Worm (Caenorhabditis elegans) whole organism, L2 larva: ENCODE data around the gene W09B6.4.

ENCODE experiments used
- R02D3.7 ChIP-seq: fragments of 150-350 bp; optimal IDR thresholded peaks from 2 replicates; lab custom pipeline; 2014; ENCODE audit warnings: missing biosample characterization, missing genetic modification characterization
- alr-1 ChIP-seq: fragments of 150-350 bp; optimal IDR thresholded peaks from 2 replicates; lab custom pipeline; 2014; ENCODE audit warnings: missing biosample characterization, missing genetic modification characterization
- ama-1 ChIP-seq: fragments of 150-350 bp; optimal IDR thresholded peaks from 2 replicates; lab custom pipeline; 2018; ENCODE audit warnings: inconsistent platforms
- elt-3 ChIP-seq: sonication (generic microtip); optimal IDR thresholded peaks from 2 replicates; lab custom pipeline; 2017; ENCODE audit warnings: missing biosample characterization, missing genetic modification characterization
- fos-1 ChIP-seq: fragments of 150-350 bp; optimal IDR thresholded peaks from 2 replicates; lab custom pipeline; 2014; ENCODE audit warnings: missing biosample characterization, missing genetic modification characterization
- lin-13 ChIP-seq: fragments of 150-350 bp; optimal IDR thresholded peaks from 2 replicates; lab custom pipeline; 2014; ENCODE audit warnings: missing biosample characterization, missing genetic modification reagents, missing genetic modification characterization
- lin-39 ChIP-seq: fragments of 150-350 bp; optimal IDR thresholded peaks from 2 replicates; lab custom pipeline; 2014; ENCODE audit warnings: missing biosample characterization, missing genetic modification reagents, missing genetic modification characterization
- mdl-1 ChIP-seq, 2 experiments: fragments of 150-350 bp in 1 of 2; sonication (generic microtip) in 1 of 2; optimal IDR thresholded peaks; 2 replicates each; lab custom pipeline; 2017; ENCODE audit warnings: missing biosample characterization in 2 of 2, missing genetic modification characterization in 2 of 2
- nhr-237 ChIP-seq: fragments of 150-350 bp; optimal IDR thresholded peaks from 2 replicates; lab custom pipeline; 2014; ENCODE audit warnings: missing biosample characterization, missing genetic modification characterization
- nhr-25 ChIP-seq: fragments of 150-350 bp; sonication (generic microtip); optimal IDR thresholded peaks from 3 replicates; lab custom pipeline; 2014; ENCODE audit warnings: missing biosample characterization, missing genetic modification characterization
- nhr-77 ChIP-seq: fragments of 150-350 bp; optimal IDR thresholded peaks from 2 replicates; lab custom pipeline; 2014; ENCODE audit warnings: missing biosample characterization, missing genetic modification characterization
- unc-39 ChIP-seq: fragments of 150-350 bp; optimal IDR thresholded peaks from 2 replicates; lab custom pipeline; 2014; ENCODE audit warnings: missing biosample characterization, missing genetic modification characterization
- zag-1 ChIP-seq: fragments of 150-350 bp; optimal IDR thresholded peaks from 2 replicates; lab custom pipeline; 2014; ENCODE audit warnings: missing biosample characterization, missing genetic modification characterization
- ztf-11 ChIP-seq: sonication (generic microtip); optimal IDR thresholded peaks from 2 replicates; lab custom pipeline; 2017; ENCODE audit warnings: missing biosample characterization, missing genetic modification characterization

- TF ChIP-seq nhr-77 (tag; lab: Kevin White, UChicago) = no peak
- no peak for TF ChIP-seq nhr-237 (tag; lab: Kevin White, UChicago)
- TF ChIP-seq zag-1 (tag; lab: Kevin White, UChicago) = no peak
- no peak for TF ChIP-seq ama-1 (lab: Kevin White, UChicago)
- TF ChIP-seq lin-13 = no peak
- no peak for TF ChIP-seq lin-39 (tag; lab: Kevin White, UChicago)
- no peak for TF ChIP-seq nhr-25
- no peak for TF ChIP-seq fos-1 (tag; lab: Kevin White, UChicago)
- no peak for TF ChIP-seq mdl-1 (tag; optimal IDR thresholded peaks at IDR 0.05; lab: Kevin White, UChicago)
- no peak for TF ChIP-seq R02D3.7 (tag; lab: Kevin White, UChicago)
- TF ChIP-seq alr-1 (tag; lab: Kevin White, UChicago) = no peak
- TF ChIP-seq unc-39 (tag; lab: Kevin White, UChicago) = no peak
- no peak for TF ChIP-seq elt-3 (tag; lab: Kevin White, UChicago)
- TF ChIP-seq ztf-11 = no peak
Observed at ce11 chrII:1127676-1128075, 13.0 kb downstream of the W09B6.4 start, which contains the start of gene taf-6.1.
